Fruit fly (Drosophila melanogaster) whole organism, embryonic: ENCODE measurements around the gene CG42828.

ENCODE experiments used
- Adf1 ChIP-seq: fragments of 200-800 bp; sonication (Bioruptor generic); IDR thresholded peaks from 2 replicates; pipeline ENCODE4 v1.3.6; 2022; ENCODE audit warnings: missing biosample characterization, missing genetic modification characterization
- Atf6 ChIP-seq: fragments of 200-800 bp; sonication (Bioruptor generic); IDR thresholded peaks from 2 replicates; pipeline ENCODE4 v1.3.6; 2022; ENCODE audit warnings: missing biosample characterization, missing genetic modification characterization
- BEAF-32 ChIP-seq: fragments of 200-800 bp; sonication (Bioruptor generic); optimal IDR thresholded peaks from 3 replicates; lab custom pipeline; 2017; ENCODE audit warnings: missing biosample characterization, missing genetic modification characterization, mild to moderate bottlenecking, moderate library complexity, missing genetic modification reagents
- CG10209 ChIP-seq: fragments of 200-800 bp; sonication (Bioruptor generic); optimal IDR thresholded peaks from 3 replicates; lab custom pipeline; 2017; ENCODE audit warnings: missing biosample characterization, mild to moderate bottlenecking, missing genetic modification characterization, missing genetic modification reagents
- CG10462 ChIP-seq: fragments of 200-800 bp; sonication (Bioruptor generic); optimal IDR thresholded peaks from 2 replicates; lab custom pipeline; 2016; ENCODE audit warnings: missing biosample characterization, missing genetic modification characterization
- CG12744 ChIP-seq: fragments of 200-800 bp; sonication (Bioruptor generic); optimal IDR thresholded peaks from 2 replicates; lab custom pipeline; 2016; ENCODE audit warnings: missing biosample characterization, missing genetic modification characterization
- CG13296 ChIP-seq: fragments of 200-800 bp; sonication (Bioruptor generic); optimal IDR thresholded peaks from 3 replicates; lab custom pipeline; 2018; ENCODE audit warnings: missing biosample characterization, mild to moderate bottlenecking, missing genetic modification characterization
- CG15011 ChIP-seq: fragments of 200-800 bp; sonication (Bioruptor generic); optimal IDR thresholded peaks from 3 replicates; lab custom pipeline; 2018; ENCODE audit warnings: missing biosample characterization, mild to moderate bottlenecking, missing genetic modification characterization
- CG16779 ChIP-seq: fragments of 200-800 bp; sonication (Bioruptor generic); IDR thresholded peaks from 2 replicates; pipeline ENCODE4 v1.3.6; 2022; ENCODE audit warnings: missing biosample characterization, missing genetic modification characterization
- CG16813 ChIP-seq: fragments of 200-800 bp; sonication (Bioruptor generic); IDR thresholded peaks from 3 replicates; pipeline ENCODE4 v1.3.6; 2022; ENCODE audit warnings: missing biosample characterization, missing genetic modification characterization; ENCODE audit not compliant: partially characterized antibody
- CG18619 ChIP-seq: fragments of 200-800 bp; sonication (Bioruptor generic); optimal IDR thresholded peaks from 3 replicates; lab custom pipeline; 2017; ENCODE audit warnings: missing biosample characterization, mild to moderate bottlenecking, missing genetic modification characterization
- CG2120 ChIP-seq: fragments of 200-800 bp; sonication (Bioruptor generic); optimal IDR thresholded peaks from 3 replicates; lab custom pipeline; 2016; ENCODE audit warnings: missing biosample characterization, missing genetic modification characterization
- CG2129 ChIP-seq: fragments of 200-800 bp; sonication (Bioruptor generic); IDR thresholded peaks from 2 replicates; pipeline ENCODE4 v1.3.6; 2022; ENCODE audit warnings: missing biosample characterization, missing genetic modification characterization; ENCODE audit not compliant: partially characterized antibody
- CG2678 ChIP-seq: fragments of 200-800 bp; sonication (Bioruptor generic); optimal IDR thresholded peaks from 3 replicates; lab custom pipeline; 2019; ENCODE audit warnings: missing biosample characterization, mild to moderate bottlenecking, missing genetic modification characterization, moderate library complexity
- CG42726 ChIP-seq: fragments of 200-800 bp; sonication (Bioruptor generic); IDR thresholded peaks from 2 replicates; pipeline ENCODE4 v1.3.6; 2022; ENCODE audit warnings: missing biosample characterization, missing genetic modification characterization; ENCODE audit not compliant: partially characterized antibody
- CG7372 ChIP-seq: fragments of 200-800 bp; sonication (Bioruptor generic); IDR thresholded peaks from 2 replicates; pipeline ENCODE4 v1.3.6; 2022; ENCODE audit warnings: missing biosample characterization, missing genetic modification characterization
- CG7839 ChIP-seq: fragments of 200-800 bp; sonication (Bioruptor generic); optimal IDR thresholded peaks from 3 replicates; lab custom pipeline; 2018; ENCODE audit warnings: missing biosample characterization, mild to moderate bottlenecking, missing genetic modification characterization, moderate library complexity
- CG9215 ChIP-seq: fragments of 200-800 bp; sonication (Bioruptor generic); IDR thresholded peaks from 2 replicates; pipeline ENCODE4 v1.3.6; 2022; ENCODE audit warnings: missing biosample characterization, missing genetic modification characterization
- CG9727 ChIP-seq: fragments of 200-800 bp; sonication (Bioruptor generic); optimal IDR thresholded peaks from 3 replicates; lab custom pipeline; 2017; ENCODE audit warnings: missing biosample characterization, mild to moderate bottlenecking, missing genetic modification characterization
- Drgx ChIP-seq: fragments of 200-800 bp; sonication (Bioruptor generic); IDR thresholded peaks from 2 replicates; pipeline ENCODE4 v1.3.6; 2022; ENCODE audit warnings: missing biosample characterization, missing genetic modification characterization
- Fer2 ChIP-seq: fragments of 200-800 bp; sonication (Bioruptor generic); optimal IDR thresholded peaks from 2 replicates; lab custom pipeline; 2018; ENCODE audit warnings: missing biosample characterization, mild to moderate bottlenecking, missing genetic modification characterization, moderate library complexity
- H15 ChIP-seq: fragments of 200-800 bp; sonication (Bioruptor generic); IDR thresholded peaks from 3 replicates; pipeline ENCODE4 v1.3.6; 2022; ENCODE audit warnings: missing biosample characterization, missing genetic modification characterization
- Hey ChIP-seq: fragments of 200-800 bp; sonication (Bioruptor generic); optimal IDR thresholded peaks from 3 replicates; lab custom pipeline; 2018; ENCODE audit warnings: missing biosample characterization, mild to moderate bottlenecking, missing genetic modification characterization
- Hmr ChIP-seq: fragments of 200-800 bp; sonication (Bioruptor generic); optimal IDR thresholded peaks from 3 replicates; lab custom pipeline; 2017; ENCODE audit warnings: mild to moderate bottlenecking, missing biosample characterization, missing genetic modification reagents, missing genetic modification characterization
- Hsf ChIP-seq: fragments of 200-800 bp; sonication (Bioruptor generic); optimal IDR thresholded peaks from 3 replicates; lab custom pipeline; 2016; ENCODE audit warnings: missing biosample characterization, missing genetic modification characterization
- Lim3 ChIP-seq: fragments of 200-800 bp; sonication (Bioruptor generic); IDR thresholded peaks from 2 replicates; pipeline ENCODE4 v1.3.6; 2022; ENCODE audit warnings: missing biosample characterization, missing genetic modification characterization
- MBD-R2 ChIP-seq: fragments of 200-800 bp; sonication (Bioruptor generic); IDR thresholded peaks from 2 replicates; pipeline ENCODE4 v1.3.6; 2022; ENCODE audit warnings: missing biosample characterization, missing genetic modification characterization
- Neu2 ChIP-seq: fragments of 200-800 bp; sonication (Bioruptor generic); optimal IDR thresholded peaks from 3 replicates; lab custom pipeline; 2016; ENCODE audit warnings: missing biosample characterization, missing genetic modification characterization, borderline replicate concordance
- Nf-YA ChIP-seq: fragments of 200-800 bp; sonication (Bioruptor generic); IDR thresholded peaks from 2 replicates; pipeline ENCODE4 v1.3.6; 2022; ENCODE audit warnings: missing biosample characterization, missing genetic modification characterization
- Pdp1 ChIP-seq, 2 experiments: fragments of 200-800 bp; sonication (Bioruptor generic); optimal IDR thresholded peaks; 3 replicates each; lab custom pipeline; 2016; ENCODE audit warnings: missing biosample characterization in 2 of 2, missing genetic modification characterization in 2 of 2, mild to moderate bottlenecking in 1 of 2, moderate library complexity in 1 of 2
- caup ChIP-seq: fragments of 200-800 bp; sonication (Bioruptor generic); optimal IDR thresholded peaks from 3 replicates; lab custom pipeline; 2017; ENCODE audit warnings: missing biosample characterization, mild to moderate bottlenecking, missing genetic modification characterization, moderate library complexity; ENCODE audit not compliant: severe bottlenecking
- chif ChIP-seq, 2 experiments: fragments of 200-800 bp; sonication (Bioruptor generic); optimal IDR thresholded peaks; 3 replicates each; lab custom pipeline; 2016; ENCODE audit warnings: missing biosample characterization in 2 of 2, missing genetic modification characterization in 2 of 2
- dmrt99B ChIP-seq: fragments of 200-800 bp; sonication (Bioruptor generic); optimal IDR thresholded peaks from 2 replicates; lab custom pipeline; 2018; ENCODE audit warnings: missing biosample characterization, mild to moderate bottlenecking, missing genetic modification characterization, moderate library complexity
- fd96Cb ChIP-seq: fragments of 200-800 bp; sonication (Bioruptor generic); optimal IDR thresholded peaks from 2 replicates; lab custom pipeline; 2018; ENCODE audit warnings: missing biosample characterization, mild to moderate bottlenecking, missing genetic modification characterization, moderate library complexity
- gcm ChIP-seq: fragments of 200-800 bp; sonication (Bioruptor generic); optimal IDR thresholded peaks from 2 replicates; lab custom pipeline; 2019; ENCODE audit warnings: missing biosample characterization, mild to moderate bottlenecking, missing genetic modification characterization, moderate library complexity
- hb ChIP-seq: fragments of 200-800 bp; sonication (Bioruptor generic); IDR thresholded peaks from 3 replicates; pipeline ENCODE4 v1.3.6; 2022; ENCODE audit warnings: missing biosample characterization, missing genetic modification characterization; ENCODE audit not compliant: partially characterized antibody
- jumu ChIP-seq: fragments of 200-800 bp; sonication (Bioruptor generic); optimal IDR thresholded peaks from 3 replicates; lab custom pipeline; 2016; ENCODE audit warnings: missing biosample characterization, missing genetic modification characterization
- lbe ChIP-seq: fragments of 200-800 bp; sonication (Bioruptor generic); optimal IDR thresholded peaks from 2 replicates; lab custom pipeline; 2016; ENCODE audit warnings: missing biosample characterization, mild to moderate bottlenecking, missing genetic modification characterization
- luna ChIP-seq: fragments of 200-800 bp; sonication (Bioruptor generic); optimal IDR thresholded peaks from 2 replicates; lab custom pipeline; 2016; ENCODE audit warnings: missing biosample characterization, missing genetic modification characterization
- nau ChIP-seq: fragments of 200-800 bp; sonication (Bioruptor generic); optimal IDR thresholded peaks from 3 replicates; lab custom pipeline; 2017; ENCODE audit warnings: missing biosample characterization, mild to moderate bottlenecking, missing genetic modification characterization, missing genetic modification reagents
- otp ChIP-seq: fragments of 200-800 bp; sonication (Bioruptor generic); IDR thresholded peaks from 3 replicates; pipeline ENCODE4, ENCODE4 v1.3.6; 2022; ENCODE audit warnings: missing biosample characterization, missing genetic modification characterization
- peb ChIP-seq: fragments of 200-800 bp; sonication (Bioruptor generic); IDR thresholded peaks from 2 replicates; pipeline ENCODE4 v1.3.6; 2022; ENCODE audit warnings: missing biosample characterization, missing genetic modification characterization
- phol ChIP-seq: fragments of 200-800 bp; sonication (Bioruptor generic); optimal IDR thresholded peaks from 3 replicates; lab custom pipeline; 2018; ENCODE audit warnings: missing biosample characterization, mild to moderate bottlenecking, missing genetic modification characterization, moderate library complexity
- salm ChIP-seq: fragments of 200-800 bp; sonication (Bioruptor generic); optimal IDR thresholded peaks from 2 replicates; lab custom pipeline; 2018; ENCODE audit warnings: missing biosample characterization, mild to moderate bottlenecking, missing genetic modification characterization
- schlank ChIP-seq: fragments of 200-800 bp; sonication (Bioruptor generic); optimal IDR thresholded peaks from 2 replicates; lab custom pipeline; 2018; ENCODE audit warnings: missing biosample characterization, mild to moderate bottlenecking, missing genetic modification characterization
- shn ChIP-seq: fragments of 200-800 bp; sonication (Bioruptor generic); optimal IDR thresholded peaks from 3 replicates; lab custom pipeline; 2016; ENCODE audit warnings: missing biosample characterization, missing genetic modification characterization
- trh ChIP-seq: fragments of 200-800 bp; sonication (Bioruptor generic); optimal IDR thresholded peaks from 2 replicates; lab custom pipeline; 2016; ENCODE audit warnings: missing biosample characterization, missing genetic modification characterization
- vnd ChIP-seq: fragments of 200-800 bp; sonication (Bioruptor generic); IDR thresholded peaks from 3 replicates; pipeline ENCODE4 v1.3.6; 2022; ENCODE audit warnings: missing biosample characterization, missing genetic modification characterization; ENCODE audit not compliant: partially characterized antibody
- z ChIP-seq: fragments of 200-800 bp; sonication (Bioruptor generic); IDR thresholded peaks from 3 replicates; pipeline ENCODE4 v1.3.6; 2022; ENCODE audit warnings: missing biosample characterization, missing genetic modification characterization

CG42828 gene

DNA sequence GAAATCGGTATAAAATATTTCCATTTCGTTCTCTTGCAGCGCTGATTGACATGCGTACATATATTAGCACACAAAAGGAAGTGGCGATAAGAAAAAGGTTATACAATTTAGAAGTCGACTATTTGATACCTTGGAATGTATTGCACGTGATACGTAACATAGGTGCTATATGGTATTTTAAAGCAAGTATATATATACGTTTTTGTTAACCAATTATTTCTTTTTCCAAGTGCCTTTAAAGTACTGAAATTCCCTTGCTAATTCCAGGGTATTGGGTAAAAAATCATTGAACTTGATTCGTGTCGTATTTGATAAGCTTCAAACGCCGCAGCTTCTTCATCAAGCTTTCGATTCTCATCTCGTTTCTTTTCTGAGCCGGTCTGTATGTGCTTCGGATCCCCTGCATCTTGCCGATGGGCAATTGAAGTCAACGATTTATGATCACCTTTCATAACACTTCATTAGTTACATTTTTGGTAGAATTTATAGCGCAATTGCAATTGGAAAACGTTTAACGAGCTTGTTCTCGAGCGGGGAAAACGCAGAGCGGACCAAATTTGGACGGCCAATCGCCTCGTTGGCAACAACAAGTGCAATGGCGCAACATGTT is 9.9 kb upstream of the CG42828 start, which contains the start of gene CG4408 (continued):
- TF ChIP-seq CG7372 (no peak), z (GFP tag; lab: Robert Waterston, UW) (no peak), jumu (GFP tag; lab: Kevin White, UChicago) (no peak), CG16813 (no peak), Lim3 (GFP tag; lab: Robert Waterston, UW) (no peak), CG7839 (peak; percentile 57), trh (GFP tag; lab: Kevin White, UChicago) (no peak), Adf1 (GFP tag; lab: Robert Waterston, UW) (no peak), phol (tag; lab: Kevin White, UChicago) (peak; percentile 43), MBD-R2 (no peak), CG9215 (GFP tag; lab: Robert Waterston, UW) (peak; percentile 35; the same call in 1 of the 2 replicates), Pdp1 (GFP tag; optimal IDR thresholded peaks at IDR 0.05; lab: Kevin White, UChicago) (peak in 1 of 2 experiments; percentile 36), lbe (GFP tag; lab: Kevin White, UChicago) (peak; percentile 86), Fer2 (tag; lab: Kevin White, UChicago) (no peak), schlank (tag; lab: Kevin White, UChicago) (no peak), luna (GFP tag; lab: Kevin White, UChicago) (no peak), CG10209 (peak; percentile 13), CG13296 (peak; percentile 32), dmrt99B (peak; percentile 31), Atf6 (GFP tag; lab: Robert Waterston, UW) (peak; percentile 27; the same call in 1 of the 2 replicates), CG2129 (GFP tag; lab: Robert Waterston, UW) (no peak), Drgx (GFP tag; lab: Robert Waterston, UW) (peak; percentile 70), CG9727 (peak; percentile 36), gcm (no peak), CG2678 (tag; lab: Kevin White, UChicago) (peak; percentile 65), CG12744 (GFP tag; lab: Kevin White, UChicago) (no peak), Nf-YA (GFP tag; lab: Robert Waterston, UW) (no peak), otp (GFP tag; lab: Robert Waterston, UW) (no peak), CG15011 (GFP tag; lab: Kevin White, UChicago) (no peak), CG10462 (no peak), Neu2 (GFP tag; lab: Kevin White, UChicago) (no peak), CG16779 (GFP tag; lab: Robert Waterston, UW) (no peak), Hmr (peak; percentile 25), fd96Cb (peak; percentile 48), peb (GFP tag; lab: Robert Waterston, UW) (no peak), Hey (tag; lab: Kevin White, UChicago) (no peak), CG42726 (no peak), CG18619 (no peak), BEAF-32 (no peak), salm (tag; lab: Kevin White, UChicago) (no peak), shn (no peak), caup (GFP tag; lab: Kevin White, UChicago) (peak; percentile 13), hb (GFP tag; lab: Robert Waterston, UW) (no peak), vnd (GFP tag; lab: Robert Waterston, UW) (no peak), H15 (GFP tag; lab: Robert Waterston, UW) (0 out of 3 replicates have a peak, but pooled peaks have one; percentile 34), nau (GFP tag; lab: Kevin White, UChicago) (no peak), Hsf (GFP tag; lab: Kevin White, UChicago) (peak; percentile 19), chif (GFP tag; optimal IDR thresholded peaks at IDR 0.05; lab: Kevin White, UChicago) (peak in 1 of 2 experiments; percentile 27), CG2120 (GFP tag; lab: Kevin White, UChicago) (peak; percentile 72)
